Fruit fly (Drosophila melanogaster): ENCODE results near the gene Art6.
A peak's percentile ranks its signal among the peaks of the same experiment; 100 is the strongest.

The Art6 gene

dm6 chr3R:13918045-13918444 is 27.6 kb downstream of the Art6 start (continued):
- TF ChIP-seq fkh (GFP tag; optimal IDR thresholded peaks at IDR 0.05) (no peak), CG6854 (GFP tag; optimal IDR thresholded peaks at IDR 0.05) (no peak), CG3032 (tag; optimal IDR thresholded peaks at IDR 0.05) (peak; percentile 25), Eip93F (GFP tag; optimal IDR thresholded peaks at IDR 0.05) (no peak), salr (GFP tag; optimal IDR thresholded peaks at IDR 0.05) (no peak), Gug (GFP tag; IDR thresholded peaks at IDR 0.05) (no peak), CG34406 (GFP tag; optimal IDR thresholded peaks at IDR 0.05) (no peak), dsx (GFP tag; optimal IDR thresholded peaks at IDR 0.05; ENCODE audit: poor library complexity, severe bottlenecking) (no peak), CG11294 (GFP tag; IDR thresholded peaks at IDR 0.05) (no peak), fd59A (GFP tag; optimal IDR thresholded peaks at IDR 0.05) (no peak), Blimp-1 (GFP tag; optimal IDR thresholded peaks at IDR 0.05) (no peak), svp (GFP tag) (peak; percentile 41)

- TF ChIP-seq esn (GFP tag; optimal IDR thresholded peaks at IDR 0.05): peak; percentile 13
- TF ChIP-seq CG8119 (GFP tag; IDR thresholded peaks at IDR 0.05): no peak
- TF ChIP-seq CG11902 (GFP tag; optimal IDR thresholded peaks at IDR 0.05): peak; percentile 4
- TF ChIP-seq spab (GFP tag; optimal IDR thresholded peaks at IDR 0.05): peak; percentile 59
- TF ChIP-seq Eip93F (GFP tag; optimal IDR thresholded peaks at IDR 0.05): no peak
- TF ChIP-seq CG1621 (tag; optimal IDR thresholded peaks at IDR 0.05): peak; percentile 38
- TF ChIP-seq acj6 (GFP tag; optimal IDR thresholded peaks at IDR 0.05): peak; percentile 38
- peak; percentile 46 for TF ChIP-seq pdm3 (GFP tag; optimal IDR thresholded peaks at IDR 0.05)
- TF ChIP-seq CG3032 (tag; optimal IDR thresholded peaks at IDR 0.05): peak; percentile 71
- TF ChIP-seq lz (GFP tag; optimal IDR thresholded peaks at IDR 0.05): peak; percentile 26
- TF ChIP-seq Eip78C (GFP tag): peak; percentile 82
- peak; percentile 3 for TF ChIP-seq CG8319 (GFP tag; optimal IDR thresholded peaks at IDR 0.05)
- peak; percentile 12 to 24 for TF ChIP-seq salr (GFP tag; optimal IDR thresholded peaks at IDR 0.05)
- peak; percentile 7 for TF ChIP-seq Met (GFP tag; optimal IDR thresholded peaks at IDR 0.05)
- no peak for TF ChIP-seq CG7368 (GFP tag; optimal IDR thresholded peaks at IDR 0.05)
- peak; percentile 28 for TF ChIP-seq OdsH (GFP tag; optimal IDR thresholded peaks at IDR 0.05)
- peak; percentile 21 for TF ChIP-seq topi (GFP tag; optimal IDR thresholded peaks at IDR 0.05)
- TF ChIP-seq CG11762 (GFP tag; optimal IDR thresholded peaks at IDR 0.05; ENCODE audit: insufficient read depth): no peak
- no peak for TF ChIP-seq CG32006 (GFP tag; optimal IDR thresholded peaks at IDR 0.05)
- no peak for TF ChIP-seq fkh (GFP tag; optimal IDR thresholded peaks at IDR 0.05)
- TF ChIP-seq CG6163 (GFP tag; IDR thresholded peaks at IDR 0.05): 0 out of 3 replicates have a peak, but pooled peaks have one; percentile 30
- TF ChIP-seq Blimp-1 (GFP tag; optimal IDR thresholded peaks at IDR 0.05): no peak
- TF ChIP-seq CG3919 (GFP tag; optimal IDR thresholded peaks at IDR 0.05): peak; percentile 25
- peak; percentile 2 for TF ChIP-seq Smox (GFP tag; optimal IDR thresholded peaks at IDR 0.05)
- TF ChIP-seq CG9139 (GFP tag; optimal IDR thresholded peaks at IDR 0.05): no peak
- TF ChIP-seq CG8632 (GFP tag; optimal IDR thresholded peaks at IDR 0.05): peak; percentile 28
- peak; percentile 63 for TF ChIP-seq CG6808 (GFP tag; optimal IDR thresholded peaks at IDR 0.05)
- no peak for TF ChIP-seq net (GFP tag; optimal IDR thresholded peaks at IDR 0.05)
- TF ChIP-seq CG31627 (GFP tag; optimal IDR thresholded peaks at IDR 0.05): peak; percentile 8
- peak; percentile 57 for TF ChIP-seq Sox14 (GFP tag; optimal IDR thresholded peaks at IDR 0.05)
- no peak for TF ChIP-seq Sox15 (GFP tag; optimal IDR thresholded peaks at IDR 0.05)
- no peak for TF ChIP-seq Gug (GFP tag; IDR thresholded peaks at IDR 0.05)
- TF ChIP-seq CG10669 (GFP tag; optimal IDR thresholded peaks at IDR 0.05): peak; percentile 60
- TF ChIP-seq ss (GFP tag; optimal IDR thresholded peaks at IDR 0.05): peak; percentile 50 to 52
- TF ChIP-seq CG34406 (GFP tag; optimal IDR thresholded peaks at IDR 0.05): peak; percentile 5
- TF ChIP-seq svp (GFP tag): peak; percentile 48
- no peak for TF ChIP-seq cyc (GFP tag; optimal IDR thresholded peaks at IDR 0.05)
- peak; percentile 28 for TF ChIP-seq CG10631 (GFP tag; optimal IDR thresholded peaks at IDR 0.05)
- TF ChIP-seq dac (GFP tag; optimal IDR thresholded peaks at IDR 0.05): no peak
- no peak for TF ChIP-seq CG4318 (GFP tag; optimal IDR thresholded peaks at IDR 0.05)
- TF ChIP-seq CG11294 (GFP tag; IDR thresholded peaks at IDR 0.05): no peak
- no peak for TF ChIP-seq CG15336 (GFP tag; IDR thresholded peaks at IDR 0.05)
- TF ChIP-seq Hr38 (GFP tag; optimal IDR thresholded peaks at IDR 0.05): no peak
- TF ChIP-seq Eip75B (GFP tag; optimal IDR thresholded peaks at IDR 0.05): peak; percentile 25
- TF ChIP-seq CG6792 (GFP tag; optimal IDR thresholded peaks at IDR 0.05): peak; percentile 43
- no peak for TF ChIP-seq vri (GFP tag; optimal IDR thresholded peaks at IDR 0.05)
Measured at dm6 chr3R:13916546-13916945, 29.1 kb downstream of the Art6 start.

All from whole organism, prepupa.